Fruit fly (Drosophila melanogaster) whole organism, embryonic: ENCODE data around the gene mRpS31.

Source experiments
- Aef1 ChIP-seq: fragments of 200-800 bp; sonication (Bioruptor generic); IDR thresholded peaks from 3 replicates; pipeline ENCODE4 v1.3.6; 2022; ENCODE audit warnings: missing biosample characterization, missing genetic modification characterization
- BtbVII ChIP-seq: fragments of 200-800 bp; sonication (Bioruptor generic); optimal IDR thresholded peaks from 3 replicates; lab custom pipeline; 2017; ENCODE audit warnings: missing biosample characterization, mild to moderate bottlenecking, missing genetic modification characterization
- CG10462 ChIP-seq: fragments of 200-800 bp; sonication (Bioruptor generic); optimal IDR thresholded peaks from 2 replicates; lab custom pipeline; 2016; ENCODE audit warnings: missing biosample characterization, missing genetic modification characterization
- CG10565 ChIP-seq: fragments of 200-800 bp; sonication (Bioruptor generic); optimal IDR thresholded peaks from 3 replicates; lab custom pipeline; 2016; ENCODE audit warnings: missing biosample characterization, mild to moderate bottlenecking, missing genetic modification characterization
- CG11093 ChIP-seq: fragments of 200-800 bp; sonication (Bioruptor generic); IDR thresholded peaks from 3 replicates; pipeline ENCODE4 v1.3.6; 2022; ENCODE audit warnings: missing biosample characterization, missing genetic modification characterization
- CG11247 ChIP-seq: fragments of 200-800 bp; sonication (Bioruptor generic); IDR thresholded peaks from 2 replicates; pipeline ENCODE4 v1.3.6; 2022; ENCODE audit warnings: missing biosample characterization, missing genetic modification characterization
- CG14965 ChIP-seq: fragments of 200-800 bp; sonication (Bioruptor generic); optimal IDR thresholded peaks from 2 replicates; lab custom pipeline; 2016; ENCODE audit warnings: missing biosample characterization, missing genetic modification characterization, borderline replicate concordance
- CG31441 ChIP-seq: fragments of 200-800 bp; sonication (Bioruptor generic); IDR thresholded peaks from 2 replicates; pipeline ENCODE4 v1.3.6; 2022; ENCODE audit warnings: missing biosample characterization, missing genetic modification characterization
- CG5180 ChIP-seq: fragments of 200-800 bp; sonication (Bioruptor generic); optimal IDR thresholded peaks from 3 replicates; lab custom pipeline; 2017; ENCODE audit warnings: missing biosample characterization, missing genetic modification characterization, mild to moderate bottlenecking, moderate library complexity, missing genetic modification reagents
- CG5953 ChIP-seq: fragments of 200-800 bp; sonication (Bioruptor generic); IDR thresholded peaks from 2 replicates; pipeline ENCODE4 v1.3.6; 2022; ENCODE audit warnings: missing biosample characterization, missing genetic modification characterization
- CG7839 ChIP-seq: fragments of 200-800 bp; sonication (Bioruptor generic); optimal IDR thresholded peaks from 3 replicates; lab custom pipeline; 2018; ENCODE audit warnings: missing biosample characterization, mild to moderate bottlenecking, missing genetic modification characterization, moderate library complexity
- CG8089 ChIP-seq: fragments of 200-800 bp; sonication (Bioruptor generic); optimal IDR thresholded peaks from 3 replicates; lab custom pipeline; 2016; ENCODE audit warnings: missing biosample characterization, missing genetic modification characterization
- CG8290 ChIP-seq, 3 experiments: fragments of 200-800 bp; sonication (Bioruptor generic); optimal IDR thresholded peaks; 2 replicates each; lab custom pipeline; 2016 to 2019; ENCODE audit warnings: missing biosample characterization in 3 of 3, missing genetic modification characterization in 3 of 3, mild to moderate bottlenecking in 2 of 3, moderate library complexity in 1 of 3
- CG8765 ChIP-seq: fragments of 200-800 bp; sonication (Bioruptor generic); IDR thresholded peaks from 2 replicates; pipeline ENCODE4 v1.3.6; 2022; ENCODE audit warnings: missing biosample characterization, missing genetic modification characterization
- CG8924 ChIP-seq: fragments of 200-800 bp; optimal IDR thresholded peaks from 3 replicates; lab custom pipeline; 2019; ENCODE audit warnings: missing biosample characterization, mild to moderate bottlenecking, missing genetic modification characterization, moderate library complexity
- CkIIα-i1 ChIP-seq: fragments of 200-800 bp; sonication (Bioruptor generic); IDR thresholded peaks from 2 replicates; pipeline ENCODE4 v1.3.6; 2022; ENCODE audit warnings: missing biosample characterization, missing genetic modification characterization
- D19B ChIP-seq: fragments of 200-800 bp; sonication (Bioruptor generic); optimal IDR thresholded peaks from 2 replicates; lab custom pipeline; 2017; ENCODE audit warnings: missing biosample characterization, mild to moderate bottlenecking, missing genetic modification characterization
- Elba2 ChIP-seq: fragments of 200-800 bp; sonication (Bioruptor generic); optimal IDR thresholded peaks from 3 replicates; lab custom pipeline; 2016; ENCODE audit warnings: missing biosample characterization, missing genetic modification characterization
- Fer3 ChIP-seq: fragments of 200-800 bp; sonication (Bioruptor generic); optimal IDR thresholded peaks from 2 replicates; lab custom pipeline; 2018; ENCODE audit warnings: missing biosample characterization, mild to moderate bottlenecking, missing genetic modification characterization, moderate library complexity
- Gsc ChIP-seq: fragments of 200-800 bp; sonication (Bioruptor generic); IDR thresholded peaks from 2 replicates; pipeline ENCODE4 v1.3.6; 2022; ENCODE audit warnings: missing biosample characterization, missing genetic modification characterization
- H2.0 ChIP-seq: fragments of 200-800 bp; sonication (Bioruptor generic); IDR thresholded peaks from 2 replicates; pipeline ENCODE4 v1.3.6; 2022; ENCODE audit warnings: missing biosample characterization, missing genetic modification characterization
- Hand ChIP-seq: fragments of 200-800 bp; sonication (Bioruptor generic); optimal IDR thresholded peaks from 2 replicates; lab custom pipeline; 2017; ENCODE audit warnings: mild to moderate bottlenecking, missing biosample characterization, missing genetic modification reagents, missing genetic modification characterization
- MTF-1 ChIP-seq: fragments of 200-800 bp; sonication (Bioruptor generic); optimal IDR thresholded peaks from 2 replicates; lab custom pipeline; 2018; ENCODE audit warnings: missing biosample characterization, mild to moderate bottlenecking, missing genetic modification characterization, borderline replicate concordance
- Max ChIP-seq: fragments of 200-800 bp; sonication (Bioruptor generic); optimal IDR thresholded peaks from 2 replicates; lab custom pipeline; 2016; ENCODE audit warnings: missing biosample characterization, mild to moderate bottlenecking, missing genetic modification characterization
- Optix ChIP-seq: fragments of 200-800 bp; sonication (Bioruptor generic); IDR thresholded peaks from 3 replicates; pipeline ENCODE4 v1.3.6; 2022; ENCODE audit warnings: missing biosample characterization, missing genetic modification characterization
- Poxn ChIP-seq: fragments of 200-800 bp; sonication (Bioruptor generic); IDR thresholded peaks from 2 replicates; pipeline ENCODE4 v1.3.6; 2022; ENCODE audit warnings: missing biosample characterization, missing genetic modification characterization
- Ravus ChIP-seq: fragments of 200-800 bp; sonication (Bioruptor generic); IDR thresholded peaks from 2 replicates; pipeline ENCODE4 v1.3.6; 2022; ENCODE audit warnings: missing biosample characterization, missing genetic modification characterization
- Six4 ChIP-seq: fragments of 200-800 bp; sonication (Bioruptor generic); optimal IDR thresholded peaks from 2 replicates; lab custom pipeline; 2016; ENCODE audit warnings: missing biosample characterization, missing genetic modification characterization
- Sox100B ChIP-seq: fragments of 200-800 bp; sonication (Bioruptor generic); optimal IDR thresholded peaks from 3 replicates; lab custom pipeline; 2018; ENCODE audit warnings: missing biosample characterization, mild to moderate bottlenecking, missing genetic modification characterization
- Sry-β ChIP-seq: fragments of 200-800 bp; sonication (Bioruptor generic); optimal IDR thresholded peaks from 2 replicates; lab custom pipeline; 2018; ENCODE audit warnings: missing biosample characterization, mild to moderate bottlenecking, missing genetic modification characterization, moderate library complexity
- Taf1 ChIP-seq: fragments of 200-800 bp; sonication (Bioruptor generic); IDR thresholded peaks from 2 replicates; pipeline ENCODE4 v1.3.6; 2022; ENCODE audit warnings: missing biosample characterization, missing genetic modification characterization
- abd-A ChIP-seq: fragments of 200-800 bp; sonication (Bioruptor generic); optimal IDR thresholded peaks from 3 replicates; lab custom pipeline; 2019; ENCODE audit warnings: missing biosample characterization, mild to moderate bottlenecking, missing genetic modification characterization, moderate library complexity
- bowl ChIP-seq: fragments of 200-800 bp; sonication (Bioruptor generic); IDR thresholded peaks from 2 replicates; pipeline ENCODE4 v1.3.6; 2022; ENCODE audit warnings: missing biosample characterization, missing genetic modification characterization
- cad ChIP-seq: fragments of >200 bp; optimal IDR thresholded peaks from 2 replicates; lab custom pipeline; 2017; ENCODE audit warnings: missing biosample characterization, missing genetic modification characterization
- cas ChIP-seq: fragments of 200-800 bp; sonication (Bioruptor generic); IDR thresholded peaks from 2 replicates; pipeline ENCODE4 v1.3.6; 2022; ENCODE audit warnings: missing biosample characterization, missing genetic modification characterization
- chif ChIP-seq, 2 experiments: fragments of 200-800 bp; sonication (Bioruptor generic); optimal IDR thresholded peaks; 3 replicates each; lab custom pipeline; 2016; ENCODE audit warnings: missing biosample characterization in 2 of 2, missing genetic modification characterization in 2 of 2
- chn ChIP-seq: fragments of 200-800 bp; sonication (Bioruptor generic); optimal IDR thresholded peaks from 2 replicates; lab custom pipeline; 2016; ENCODE audit warnings: missing biosample characterization, missing genetic modification characterization
- gem ChIP-seq: fragments of 200-800 bp; sonication (Bioruptor generic); optimal IDR thresholded peaks from 2 replicates; lab custom pipeline; 2019; ENCODE audit warnings: missing biosample characterization, mild to moderate bottlenecking, missing genetic modification characterization, moderate library complexity
- her ChIP-seq: fragments of 200-800 bp; sonication (Bioruptor generic); optimal IDR thresholded peaks from 2 replicates; lab custom pipeline; 2016; ENCODE audit warnings: missing biosample characterization, missing genetic modification characterization
- knrl ChIP-seq: fragments of 200-800 bp; sonication (Bioruptor generic); IDR thresholded peaks from 3 replicates; pipeline ENCODE4 v1.3.6; 2022; ENCODE audit warnings: missing biosample characterization, missing genetic modification characterization; ENCODE audit not compliant: partially characterized antibody
- luna ChIP-seq: fragments of 200-800 bp; sonication (Bioruptor generic); optimal IDR thresholded peaks from 2 replicates; lab custom pipeline; 2016; ENCODE audit warnings: missing biosample characterization, missing genetic modification characterization
- nau ChIP-seq: fragments of 200-800 bp; sonication (Bioruptor generic); optimal IDR thresholded peaks from 3 replicates; lab custom pipeline; 2017; ENCODE audit warnings: missing biosample characterization, mild to moderate bottlenecking, missing genetic modification characterization, missing genetic modification reagents
- odd ChIP-seq: fragments of 200-800 bp; sonication (Bioruptor generic); optimal IDR thresholded peaks from 2 replicates; lab custom pipeline; 2017; ENCODE audit warnings: missing biosample characterization, mild to moderate bottlenecking, missing genetic modification characterization
- org-1 ChIP-seq: fragments of 200-800 bp; sonication (Bioruptor generic); optimal IDR thresholded peaks from 2 replicates; lab custom pipeline; 2017; ENCODE audit warnings: missing biosample characterization, missing genetic modification characterization
- sens ChIP-seq: fragments of 200-800 bp; sonication (Bioruptor generic); peaks from one replicate; lab custom pipeline; 2016; ENCODE audit warnings: missing biosample characterization, missing genetic modification characterization
- seq ChIP-seq: fragments of 200-800 bp; sonication (Bioruptor generic); IDR thresholded peaks from 2 replicates; pipeline ENCODE4 v1.3.6; 2022; ENCODE audit warnings: missing biosample characterization, missing genetic modification characterization
- so ChIP-seq: fragments of 200-800 bp; sonication (Bioruptor generic); IDR thresholded peaks from 3 replicates; pipeline ENCODE4 v1.3.6; 2022; ENCODE audit warnings: missing biosample characterization, missing genetic modification characterization
- ssp ChIP-seq: fragments of 200-800 bp; sonication (Bioruptor generic); IDR thresholded peaks from 2 replicates; pipeline ENCODE4 v1.3.6; 2022; ENCODE audit warnings: missing biosample characterization, missing genetic modification characterization
- stc ChIP-seq: fragments of 200-800 bp; sonication (Bioruptor generic); IDR thresholded peaks from 2 replicates; pipeline ENCODE4 v1.3.6; 2022; ENCODE audit warnings: missing biosample characterization, missing genetic modification characterization
- tgo ChIP-seq: fragments of 200-800 bp; sonication (Bioruptor generic); IDR thresholded peaks from 3 replicates; pipeline ENCODE4 v1.3.6; 2022; ENCODE audit warnings: missing biosample characterization, missing genetic modification characterization
- zen ChIP-seq: fragments of 200-800 bp; sonication (Bioruptor generic); optimal IDR thresholded peaks from 3 replicates; lab custom pipeline; 2018; ENCODE audit warnings: missing biosample characterization, mild to moderate bottlenecking, missing genetic modification characterization, moderate library complexity

mRpS31 gene

DNA sequence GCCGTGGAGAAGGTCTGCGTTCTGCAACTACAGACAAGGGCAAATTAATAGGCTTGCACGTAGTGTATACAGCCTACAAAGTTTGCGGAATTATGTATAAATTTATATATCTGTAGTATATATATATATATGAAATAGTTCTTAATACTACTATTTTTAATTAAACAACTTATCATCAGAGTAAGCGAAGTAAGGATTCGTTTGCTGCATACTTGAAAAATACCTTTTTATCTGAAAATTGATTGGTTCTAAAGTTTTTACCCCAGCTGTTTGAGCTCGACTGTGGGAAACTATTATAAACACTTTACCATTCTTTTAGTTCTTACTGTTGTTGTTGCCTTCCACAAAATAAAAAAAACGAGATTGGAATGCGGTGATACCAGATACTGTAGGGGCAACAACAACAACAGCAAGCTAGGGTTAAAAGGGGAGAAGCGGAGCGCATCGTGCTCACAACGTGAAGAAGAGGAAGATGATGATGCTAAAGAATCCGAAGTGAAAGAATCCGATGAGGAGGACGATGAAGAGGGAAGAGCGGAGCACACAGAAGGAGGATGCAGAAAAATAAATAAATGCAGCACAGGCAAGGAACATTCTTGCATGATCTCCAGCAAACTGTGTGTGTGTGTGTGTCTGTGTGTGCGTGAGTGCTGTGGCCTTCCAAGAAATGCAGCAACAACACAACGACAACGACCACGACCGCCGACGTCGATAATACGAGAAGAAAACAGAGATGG is 38.2 kb downstream of the mRpS31 start (continued):
- no peak for TF ChIP-seq Max
- TF ChIP-seq Gsc = no peak
- no peak for TF ChIP-seq CkIIα-i1 (GFP tag; lab: Robert Waterston, UW)
- no peak for TF ChIP-seq Ravus
- no peak for TF ChIP-seq chif (GFP tag; optimal IDR thresholded peaks at IDR 0.05; lab: Kevin White, UChicago)
- peak; percentile 30 for TF ChIP-seq CG8290 (GFP tag; optimal IDR thresholded peaks at IDR 0.05; lab: Kevin White, UChicago)
- TF ChIP-seq CG8290 (tag; optimal IDR thresholded peaks at IDR 0.05; lab: Kevin White, UChicago) = no peak
- no peak for TF ChIP-seq CG11247 (GFP tag; lab: Robert Waterston, UW)
- TF ChIP-seq abd-A (tag; lab: Kevin White, UChicago) = no peak
- no peak for TF ChIP-seq MTF-1 (GFP tag; lab: Kevin White, UChicago)
- no peak for TF ChIP-seq her (GFP tag; lab: Kevin White, UChicago)
- no peak for TF ChIP-seq cas
- TF ChIP-seq nau (GFP tag; lab: Kevin White, UChicago) = no peak
- no peak for TF ChIP-seq odd (GFP tag; lab: Kevin White, UChicago)
- TF ChIP-seq luna (GFP tag; lab: Kevin White, UChicago) = no peak
- TF ChIP-seq CG10565 (GFP tag; lab: Kevin White, UChicago) = no peak
- no peak for TF ChIP-seq Hand (GFP tag; lab: Kevin White, UChicago)
- TF ChIP-seq Fer3 = no peak
- TF ChIP-seq sens (GFP tag; lab: Kevin White, UChicago) = peak; percentile 62
- no peak for TF ChIP-seq CG10462 (GFP tag; lab: Kevin White, UChicago)
- no peak for TF ChIP-seq Elba2 (GFP tag; lab: Kevin White, UChicago)
- TF ChIP-seq ssp (GFP tag; lab: Robert Waterston, UW) = no peak
- TF ChIP-seq CG8924 = peak; percentile 25
- no peak for TF ChIP-seq CG8089 (GFP tag; lab: Kevin White, UChicago)
- TF ChIP-seq stc (GFP tag; lab: Robert Waterston, UW) = 0 out of 2 replicates have a peak, but pooled peaks have one; percentile 33
- TF ChIP-seq CG5180 = peak; percentile 10
- no peak for TF ChIP-seq bowl
- peak; percentile 34 for TF ChIP-seq Sox100B (GFP tag; lab: Kevin White, UChicago)
- no peak for TF ChIP-seq CG11093
- no peak for TF ChIP-seq zen (tag; lab: Kevin White, UChicago)
- no peak for TF ChIP-seq CG8765 (GFP tag; lab: Robert Waterston, UW)
- no peak for TF ChIP-seq D19B
- TF ChIP-seq H2.0 (GFP tag; lab: Robert Waterston, UW) = no peak
- no peak for TF ChIP-seq Sry-β (GFP tag; lab: Kevin White, UChicago)
- no peak for TF ChIP-seq knrl (GFP tag; lab: Robert Waterston, UW)
- TF ChIP-seq Optix (GFP tag; lab: Robert Waterston, UW) = no peak
- no peak for TF ChIP-seq Poxn (GFP tag; lab: Robert Waterston, UW)
- no peak for TF ChIP-seq CG5953 (GFP tag; lab: Robert Waterston, UW)
- peak; percentile 66 for TF ChIP-seq BtbVII (GFP tag; lab: Kevin White, UChicago)
- peak; percentile 48; the same call in 2 of the 3 replicates for TF ChIP-seq so (GFP tag; lab: Robert Waterston, UW)
- TF ChIP-seq CG14965 (GFP tag; lab: Kevin White, UChicago) = no peak
- peak; percentile 66 for TF ChIP-seq CG31441 (GFP tag; lab: Robert Waterston, UW)
- TF ChIP-seq CG7839 (tag; lab: Kevin White, UChicago) = peak; percentile 64
- 0 out of 3 replicates have a peak, but pooled peaks have one; percentile 21 for TF ChIP-seq tgo (GFP tag; lab: Robert Waterston, UW)
- TF ChIP-seq cad (GFP tag; lab: Kevin White, UChicago) = no peak
- no peak for TF ChIP-seq seq (GFP tag; lab: Robert Waterston, UW)
- peak; percentile 73 for TF ChIP-seq gem (tag; lab: Kevin White, UChicago)
- no peak for TF ChIP-seq Six4 (GFP tag; lab: Kevin White, UChicago)
- TF ChIP-seq Taf1 (GFP tag; lab: Robert Waterston, UW) = no peak
- TF ChIP-seq Aef1 = no peak
- TF ChIP-seq chn (GFP tag; lab: Kevin White, UChicago) = no peak
- no peak for TF ChIP-seq org-1 (GFP tag; lab: Kevin White, UChicago)
